Fruit fly (Drosophila melanogaster) whole organism, embryonic: ENCODE data around the gene Vha16-5.

Experiments
- Abd-B ChIP-seq: fragments of 200-800 bp; sonication (Bioruptor generic); optimal IDR thresholded peaks from 2 replicates; lab custom pipeline; 2018; ENCODE audit warnings: missing biosample characterization, mild to moderate bottlenecking, missing genetic modification characterization, moderate library complexity
- Atf-2 ChIP-seq: fragments of 200-800 bp; sonication (Bioruptor generic); optimal IDR thresholded peaks from 2 replicates; lab custom pipeline; 2016; ENCODE audit warnings: missing biosample characterization, missing genetic modification characterization
- CG10366 ChIP-seq: fragments of 200-800 bp; sonication (Bioruptor generic); IDR thresholded peaks from 2 replicates; pipeline ENCODE4 v1.3.6; 2022; ENCODE audit warnings: missing biosample characterization, missing genetic modification characterization
- CG10979 ChIP-seq: fragments of 200-800 bp; sonication (Bioruptor generic); optimal IDR thresholded peaks from 2 replicates; lab custom pipeline; 2018; ENCODE audit warnings: missing biosample characterization, mild to moderate bottlenecking, missing genetic modification characterization, moderate library complexity
- CG11247 ChIP-seq: fragments of 200-800 bp; sonication (Bioruptor generic); IDR thresholded peaks from 2 replicates; pipeline ENCODE4 v1.3.6; 2022; ENCODE audit warnings: missing biosample characterization, missing genetic modification characterization
- CG11560 ChIP-seq: fragments of 200-800 bp; sonication (Bioruptor generic); IDR thresholded peaks from 3 replicates; pipeline ENCODE4 v1.3.6; 2022; ENCODE audit warnings: missing biosample characterization, missing genetic modification characterization
- CG1602 ChIP-seq: fragments of 200-800 bp; sonication (Bioruptor generic); optimal IDR thresholded peaks from 3 replicates; lab custom pipeline; 2016; ENCODE audit warnings: missing biosample characterization, missing genetic modification characterization
- CG1792 ChIP-seq: fragments of 200-800 bp; sonication (Bioruptor generic); optimal IDR thresholded peaks from 2 replicates; lab custom pipeline; 2016; ENCODE audit warnings: missing biosample characterization, missing genetic modification characterization
- CG2875 ChIP-seq: fragments of 200-800 bp; sonication (Bioruptor generic); optimal IDR thresholded peaks from 2 replicates; lab custom pipeline; 2017; ENCODE audit warnings: missing biosample characterization, mild to moderate bottlenecking, missing genetic modification characterization, missing genetic modification reagents
- CG2889 ChIP-seq: fragments of 200-800 bp; sonication (Bioruptor generic); IDR thresholded peaks from 3 replicates; pipeline ENCODE4 v1.3.6; 2022; ENCODE audit warnings: missing biosample characterization, missing genetic modification characterization
- CG30020 ChIP-seq: fragments of 200-800 bp; optimal IDR thresholded peaks from 2 replicates; lab custom pipeline; 2019; ENCODE audit warnings: missing biosample characterization, mild to moderate bottlenecking, missing genetic modification characterization, moderate library complexity
- CG31365 ChIP-seq: fragments of 200-800 bp; sonication (Bioruptor generic); optimal IDR thresholded peaks from 2 replicates; lab custom pipeline; 2018; ENCODE audit warnings: missing biosample characterization, mild to moderate bottlenecking, missing genetic modification characterization
- CG32532 ChIP-seq: fragments of 200-800 bp; sonication (Bioruptor generic); IDR thresholded peaks from 2 replicates; pipeline ENCODE4 v1.3.6; 2022; ENCODE audit warnings: missing biosample characterization, missing genetic modification characterization
- CG33557 ChIP-seq: fragments of 200-800 bp; sonication (Bioruptor generic); optimal IDR thresholded peaks from 2 replicates; lab custom pipeline; 2019; ENCODE audit warnings: missing biosample characterization, mild to moderate bottlenecking, missing genetic modification characterization, moderate library complexity
- CG5953 ChIP-seq: fragments of 200-800 bp; sonication (Bioruptor generic); IDR thresholded peaks from 2 replicates; pipeline ENCODE4 v1.3.6; 2022; ENCODE audit warnings: missing biosample characterization, missing genetic modification characterization
- CG6765 ChIP-seq: fragments of 200-800 bp; sonication (Bioruptor generic); optimal IDR thresholded peaks from 3 replicates; lab custom pipeline; 2017; ENCODE audit warnings: missing biosample characterization, mild to moderate bottlenecking, missing genetic modification characterization
- CG6791 ChIP-seq: fragments of 200-800 bp; sonication (Bioruptor generic); IDR thresholded peaks from 3 replicates; pipeline ENCODE4 v1.3.6; 2022; ENCODE audit warnings: missing biosample characterization, missing genetic modification characterization; ENCODE audit not compliant: partially characterized antibody
- CG7357 ChIP-seq: fragments of 200-800 bp; sonication (Bioruptor generic); IDR thresholded peaks from 3 replicates; pipeline ENCODE4 v1.3.6; 2022; ENCODE audit warnings: missing biosample characterization, missing genetic modification characterization
- CG8290 ChIP-seq, 3 experiments: fragments of 200-800 bp; sonication (Bioruptor generic); optimal IDR thresholded peaks; 2 replicates each; lab custom pipeline; 2016 to 2019; ENCODE audit warnings: missing biosample characterization in 3 of 3, missing genetic modification characterization in 3 of 3, mild to moderate bottlenecking in 2 of 3, moderate library complexity in 1 of 3
- CG8478 ChIP-seq: fragments of >200 bp; optimal IDR thresholded peaks from 2 replicates; lab custom pipeline; 2018
- CG8924 ChIP-seq: fragments of 200-800 bp; optimal IDR thresholded peaks from 3 replicates; lab custom pipeline; 2019; ENCODE audit warnings: missing biosample characterization, mild to moderate bottlenecking, missing genetic modification characterization, moderate library complexity
- CG9215 ChIP-seq: fragments of 200-800 bp; sonication (Bioruptor generic); IDR thresholded peaks from 2 replicates; pipeline ENCODE4 v1.3.6; 2022; ENCODE audit warnings: missing biosample characterization, missing genetic modification characterization
- CkIIα-i1 ChIP-seq: fragments of 200-800 bp; sonication (Bioruptor generic); IDR thresholded peaks from 2 replicates; pipeline ENCODE4 v1.3.6; 2022; ENCODE audit warnings: missing biosample characterization, missing genetic modification characterization
- CoRest ChIP-seq: fragments of 200-800 bp; sonication (Bioruptor generic); optimal IDR thresholded peaks from 3 replicates; lab custom pipeline; 2018; ENCODE audit warnings: missing biosample characterization, mild to moderate bottlenecking, missing genetic modification characterization, moderate library complexity
- D19A ChIP-seq: fragments of 200-800 bp; optimal IDR thresholded peaks from 3 replicates; lab custom pipeline; 2019; ENCODE audit warnings: missing biosample characterization, mild to moderate bottlenecking, missing genetic modification characterization, moderate library complexity
- Dp ChIP-seq: fragments of 200-800 bp; sonication (Bioruptor generic); optimal IDR thresholded peaks from 2 replicates; lab custom pipeline; 2018; ENCODE audit warnings: missing biosample characterization, mild to moderate bottlenecking, missing genetic modification characterization, moderate library complexity
- ERR ChIP-seq: fragments of 200-800 bp; sonication (Bioruptor generic); optimal IDR thresholded peaks from 2 replicates; lab custom pipeline; 2016; ENCODE audit warnings: missing biosample characterization, missing genetic modification characterization
- Fer3 ChIP-seq: fragments of 200-800 bp; sonication (Bioruptor generic); optimal IDR thresholded peaks from 2 replicates; lab custom pipeline; 2018; ENCODE audit warnings: missing biosample characterization, mild to moderate bottlenecking, missing genetic modification characterization, moderate library complexity
- MBD-R2 ChIP-seq: fragments of 200-800 bp; sonication (Bioruptor generic); IDR thresholded peaks from 2 replicates; pipeline ENCODE4 v1.3.6; 2022; ENCODE audit warnings: missing biosample characterization, missing genetic modification characterization
- MESR4 ChIP-seq: fragments of 200-800 bp; sonication (Bioruptor generic); optimal IDR thresholded peaks from 2 replicates; lab custom pipeline; 2018; ENCODE audit warnings: missing biosample characterization, mild to moderate bottlenecking, missing genetic modification characterization, moderate library complexity
- Mrtf ChIP-seq: fragments of 200-800 bp; sonication (Bioruptor generic); IDR thresholded peaks from 3 replicates; pipeline ENCODE4 v1.3.6; 2022; ENCODE audit warnings: missing biosample characterization, missing genetic modification characterization
- Myb ChIP-seq: fragments of 200-800 bp; sonication (Bioruptor generic); optimal IDR thresholded peaks from 2 replicates; lab custom pipeline; 2016; ENCODE audit warnings: missing biosample characterization, missing genetic modification characterization
- Oli ChIP-seq: fragments of 200-800 bp; sonication (Bioruptor generic); optimal IDR thresholded peaks from 2 replicates; lab custom pipeline; 2018; ENCODE audit warnings: missing biosample characterization, mild to moderate bottlenecking, missing genetic modification characterization, moderate library complexity
- Optix ChIP-seq: fragments of 200-800 bp; sonication (Bioruptor generic); IDR thresholded peaks from 3 replicates; pipeline ENCODE4 v1.3.6; 2022; ENCODE audit warnings: missing biosample characterization, missing genetic modification characterization
- Scr ChIP-seq: fragments of 200-800 bp; sonication (Bioruptor generic); IDR thresholded peaks from 2 replicates; pipeline ENCODE4 v1.3.6; 2022; ENCODE audit warnings: missing biosample characterization, missing genetic modification characterization; ENCODE audit not compliant: partially characterized antibody
- Sin3A ChIP-seq: fragments of >200 bp; optimal IDR thresholded peaks from 2 replicates; lab custom pipeline; 2018
- Tbp ChIP-seq: fragments of >200 bp; optimal IDR thresholded peaks from 2 replicates; lab custom pipeline; 2018; ENCODE audit warnings: missing biosample characterization, missing genetic modification characterization
- Usf ChIP-seq: fragments of 200-800 bp; sonication (Bioruptor generic); optimal IDR thresholded peaks from 2 replicates; lab custom pipeline; 2017; ENCODE audit warnings: missing genotype, missing biosample characterization, missing genetic modification characterization
- bbx ChIP-seq: fragments of 200-800 bp; sonication (Bioruptor generic); IDR thresholded peaks from 2 replicates; pipeline ENCODE4 v1.3.6; 2022; ENCODE audit warnings: missing biosample characterization, missing genetic modification characterization; ENCODE audit not compliant: partially characterized antibody
- dan ChIP-seq: fragments of 200-800 bp; sonication (Bioruptor generic); IDR thresholded peaks from 2 replicates; pipeline ENCODE4 v1.3.6; 2022; ENCODE audit warnings: missing biosample characterization, missing genetic modification characterization
- dimm ChIP-seq: fragments of 200-800 bp; sonication (Bioruptor generic); IDR thresholded peaks from 2 replicates; pipeline ENCODE4 v1.3.6; 2022; ENCODE audit warnings: missing biosample characterization, missing genetic modification characterization
- h ChIP-seq: fragments of >200 bp; optimal IDR thresholded peaks from 2 replicates; lab custom pipeline; 2017
- kni ChIP-seq: fragments of 200-800 bp; sonication (Bioruptor generic); optimal IDR thresholded peaks from 3 replicates; lab custom pipeline; 2017; ENCODE audit warnings: mild to moderate bottlenecking, missing biosample characterization, missing genetic modification reagents, missing genetic modification characterization
- lilli ChIP-seq: fragments of 200-800 bp; sonication (Bioruptor generic); optimal IDR thresholded peaks from 3 replicates; lab custom pipeline; 2016; ENCODE audit warnings: missing biosample characterization, missing genetic modification characterization
- odd ChIP-seq: fragments of 200-800 bp; sonication (Bioruptor generic); optimal IDR thresholded peaks from 2 replicates; lab custom pipeline; 2017; ENCODE audit warnings: missing biosample characterization, mild to moderate bottlenecking, missing genetic modification characterization
- pan ChIP-seq, 4 experiments: fragments of >200 bp in 3 of 4; fragments of 200-800 bp in 1 of 4; sonication (Bioruptor generic) in 1 of 4; optimal IDR thresholded peaks in 3 of 4; IDR thresholded peaks in 1 of 4; 2 replicates each; pipeline versions ENCODE4 v1.3.6 to Lab custom; 2017 to 2022; ENCODE audit warnings: missing biosample characterization in 2 of 4, missing genetic modification characterization in 2 of 4, mixed read lengths in 1 of 4
- prd ChIP-seq, 3 experiments: fragments of >200 bp in 2 of 3; fragments of 200-800 bp in 1 of 3; sonication (Bioruptor generic) in 1 of 3; optimal IDR thresholded peaks in 2 of 3; IDR thresholded peaks in 1 of 3; 2 replicates in 2 of 3; 3 replicates in 1 of 3; pipeline versions ENCODE4 v1.3.6 to Lab custom; 2017 to 2022; ENCODE audit warnings: missing biosample characterization in 1 of 3, missing genetic modification characterization in 1 of 3
- pum ChIP-seq: fragments of 200-800 bp; sonication (Bioruptor generic); optimal IDR thresholded peaks from 2 replicates; lab custom pipeline; 2016; ENCODE audit warnings: missing biosample characterization, missing genetic modification characterization
- sens ChIP-seq: fragments of 200-800 bp; sonication (Bioruptor generic); peaks from one replicate; lab custom pipeline; 2016; ENCODE audit warnings: missing biosample characterization, missing genetic modification characterization
- twi ChIP-seq: fragments of 200-800 bp; optimal IDR thresholded peaks from 2 replicates; lab custom pipeline; 2019; ENCODE audit warnings: missing biosample characterization, mild to moderate bottlenecking, missing genetic modification characterization, moderate library complexity
- vvl ChIP-seq: fragments of 200-800 bp; sonication (Bioruptor generic); IDR thresholded peaks from 2 replicates; pipeline ENCODE4 v1.3.6; 2022; ENCODE audit warnings: missing biosample characterization, missing genetic modification characterization
- wor ChIP-seq: fragments of 200-800 bp; sonication (Bioruptor generic); IDR thresholded peaks from 2 replicates; pipeline ENCODE4 v1.3.6; 2022; ENCODE audit warnings: missing biosample characterization, missing genetic modification characterization

Gene Vha16-5

dm6 chr2L:10728751-10729150 lies 8.1 kb downstream of the Vha16-5 start, which contains the start of gene CG6443 (continued):
- no peak for TF ChIP-seq kni
- TF ChIP-seq pan (optimal IDR thresholded peaks at IDR 0.05; lab: Kevin White, UChicago): no peak
- no peak for TF ChIP-seq pan (GFP tag; optimal IDR thresholded peaks at IDR 0.05 in 1 of 2, IDR thresholded peaks at IDR 0.05 in 1 of 2)
- no peak for TF ChIP-seq wor (GFP tag; lab: Robert Waterston, UW)
- TF ChIP-seq D19A (tag; lab: Kevin White, UChicago): no peak
- peak; percentile 68 for TF ChIP-seq bbx (GFP tag; lab: Robert Waterston, UW)
- peak; percentile 58 for TF ChIP-seq Myb (GFP tag; lab: Kevin White, UChicago)
- no peak for TF ChIP-seq Abd-B (GFP tag; lab: Kevin White, UChicago)
- peak; percentile 63 for TF ChIP-seq sens
- no peak for TF ChIP-seq Tbp (GFP tag; lab: Kevin White, UChicago)
- TF ChIP-seq Fer3: no peak
- TF ChIP-seq dan (GFP tag; lab: Robert Waterston, UW): no peak
- TF ChIP-seq CG7357 (GFP tag; lab: Robert Waterston, UW): no peak
- TF ChIP-seq lilli (GFP tag; lab: Kevin White, UChicago): no peak
- no peak for TF ChIP-seq h
- TF ChIP-seq CG8478 (lab: Kevin White, UChicago): no peak
- TF ChIP-seq dimm: no peak
- no peak for TF ChIP-seq Oli (tag; lab: Kevin White, UChicago)
- TF ChIP-seq CG1792 (GFP tag; lab: Kevin White, UChicago): no peak
- no peak for TF ChIP-seq ERR (GFP tag; lab: Kevin White, UChicago)
- TF ChIP-seq CG6765 (GFP tag; lab: Kevin White, UChicago): no peak
- peak; percentile 86 for TF ChIP-seq Dp (GFP tag; lab: Kevin White, UChicago)
- peak; percentile 76 for TF ChIP-seq Scr
- TF ChIP-seq CG8290 (GFP tag; optimal IDR thresholded peaks at IDR 0.05; lab: Kevin White, UChicago): no peak
- no peak for TF ChIP-seq CG8290 (tag; optimal IDR thresholded peaks at IDR 0.05; lab: Kevin White, UChicago)
- no peak for TF ChIP-seq CG2889
- TF ChIP-seq CG9215 (GFP tag; lab: Robert Waterston, UW): no peak
- TF ChIP-seq prd (optimal IDR thresholded peaks at IDR 0.05; lab: Kevin White, UChicago): no peak
- TF ChIP-seq prd (GFP tag; IDR thresholded peaks at IDR 0.05; lab: Robert Waterston, UW): no peak
- TF ChIP-seq vvl (GFP tag; lab: Robert Waterston, UW): no peak
- TF ChIP-seq odd: no peak
- no peak for TF ChIP-seq Atf-2 (GFP tag; lab: Kevin White, UChicago)
- TF ChIP-seq CG6791: peak; percentile 74
- no peak for TF ChIP-seq twi
- no peak for TF ChIP-seq CG8924 (tag; lab: Kevin White, UChicago)
- TF ChIP-seq CG11247 (GFP tag; lab: Robert Waterston, UW): no peak
- no peak for TF ChIP-seq Mrtf (GFP tag; lab: Robert Waterston, UW)
- TF ChIP-seq pum (GFP tag; lab: Kevin White, UChicago): no peak
- no peak for TF ChIP-seq CG2875 (GFP tag; lab: Kevin White, UChicago)
- peak; percentile 30 for TF ChIP-seq MESR4 (GFP tag; lab: Kevin White, UChicago)
- no peak for TF ChIP-seq Optix (GFP tag; lab: Robert Waterston, UW)
- no peak for TF ChIP-seq CG33557 (GFP tag; lab: Kevin White, UChicago)
- TF ChIP-seq CkIIα-i1: no peak
- peak; percentile 40; the same call in 1 of the 2 replicates for TF ChIP-seq MBD-R2 (GFP tag; lab: Robert Waterston, UW)
- TF ChIP-seq CoRest: no peak
- TF ChIP-seq CG31365 (tag; lab: Kevin White, UChicago): no peak
- no peak for TF ChIP-seq CG32532
- no peak for TF ChIP-seq Usf (GFP tag; lab: Kevin White, UChicago)
- peak; percentile 97 for TF ChIP-seq CG11560 (tag; lab: Robert Waterston, UW)
- TF ChIP-seq CG5953 (GFP tag; lab: Robert Waterston, UW): no peak
- no peak for TF ChIP-seq CG10366 (GFP tag; lab: Robert Waterston, UW)
- TF ChIP-seq Sin3A (lab: Kevin White, UChicago): no peak
- no peak for TF ChIP-seq CG10979 (tag; lab: Kevin White, UChicago)
- TF ChIP-seq CG30020 (tag; lab: Kevin White, UChicago): peak; percentile 38
- no peak for TF ChIP-seq CG1602 (GFP tag; lab: Kevin White, UChicago)
